Fruit fly (Drosophila melanogaster): ENCODE measurements around the gene Slbp.
A peak's percentile ranks its signal among the peaks of the same experiment; 100 is the strongest.

Gene Slbp

dm6 chr3R:29124128-29124527 is 28.9 kb downstream of the Slbp start (continued):
- peak; percentile 38 for TF ChIP-seq CG3407 (GFP tag; optimal IDR thresholded peaks at IDR 0.05)
- peak; percentile 72 for TF ChIP-seq sob (GFP tag; IDR thresholded peaks at IDR 0.05)
- TF ChIP-seq CG15601 (tag; optimal IDR thresholded peaks at IDR 0.05), result peak; percentile 19
- no peak for TF ChIP-seq Neu2 (GFP tag; optimal IDR thresholded peaks at IDR 0.05; ENCODE audit: borderline replicate concordance)
- peak; percentile 73 for TF ChIP-seq CG17328 (GFP tag; IDR thresholded peaks at IDR 0.05)
- TF ChIP-seq nmo (GFP tag; optimal IDR thresholded peaks at IDR 0.05), result peak; percentile 76
- TF ChIP-seq CG18262 (tag; optimal IDR thresholded peaks at IDR 0.05), result peak; percentile 63
- peak; percentile 49 for TF ChIP-seq bcd (GFP tag; optimal IDR thresholded peaks at IDR 0.05)
- TF ChIP-seq al (GFP tag; IDR thresholded peaks at IDR 0.05), result peak; percentile 68
- peak; percentile 50 for TF ChIP-seq Oli (tag; optimal IDR thresholded peaks at IDR 0.05)
- no peak for TF ChIP-seq inv (GFP tag; IDR thresholded peaks at IDR 0.05; ENCODE audit: partially characterized antibody)
- TF ChIP-seq sd (tag; optimal IDR thresholded peaks at IDR 0.05), result peak; percentile 87
- TF ChIP-seq CG4730 (GFP tag; IDR thresholded peaks at IDR 0.05), result peak; percentile 67
- peak; percentile 71 for TF ChIP-seq CG17361 (GFP tag; IDR thresholded peaks at IDR 0.05)
- TF ChIP-seq salm (tag; optimal IDR thresholded peaks at IDR 0.05), result peak; percentile 32
- TF ChIP-seq CG31224 (GFP tag; IDR thresholded peaks at IDR 0.05), result 0 out of 2 replicates have a peak, but pooled peaks have one; percentile 36
- peak; percentile 65 for TF ChIP-seq CG4424 (GFP tag; optimal IDR thresholded peaks at IDR 0.05)
- TF ChIP-seq CG14050 (GFP tag; IDR thresholded peaks at IDR 0.05), result peak; percentile 60
- 0 out of 3 replicates have a peak, but pooled peaks have one; percentile 52 for TF ChIP-seq CG6175 (GFP tag; IDR thresholded peaks at IDR 0.05)
- TF ChIP-seq ase (GFP tag; IDR thresholded peaks at IDR 0.05), result peak; percentile 37; the same call in 1 of the 3 replicates
- peak; percentile 2 for TF ChIP-seq CG10654 (GFP tag; optimal IDR thresholded peaks at IDR 0.05)
- TF ChIP-seq CG11504 (tag; optimal IDR thresholded peaks at IDR 0.05), result no peak
- TF ChIP-seq dmrt11E (tag; optimal IDR thresholded peaks at IDR 0.05), result peak; percentile 59
- peak; percentile 53 for TF ChIP-seq Abd-B (GFP tag; optimal IDR thresholded peaks at IDR 0.05)
- no peak for TF ChIP-seq D (optimal IDR thresholded peaks at IDR 0.05)
- TF ChIP-seq D (GFP tag; optimal IDR thresholded peaks at IDR 0.05), result peak; percentile 52
- TF ChIP-seq vvl (GFP tag; IDR thresholded peaks at IDR 0.05), result peak; percentile 88
- TF ChIP-seq CG31365 (tag; optimal IDR thresholded peaks at IDR 0.05), result peak; percentile 89
- no peak for TF ChIP-seq CG10565 (GFP tag; optimal IDR thresholded peaks at IDR 0.05)
- TF ChIP-seq scrt (GFP tag; optimal IDR thresholded peaks at IDR 0.05), result no peak
- TF ChIP-seq en (GFP tag; optimal IDR thresholded peaks at IDR 0.05), result peak; percentile 18
- TF ChIP-seq CG32767 (GFP tag; IDR thresholded peaks at IDR 0.05), result peak; percentile 56; the same call in 1 of the 2 replicates
- peak; percentile 71 for TF ChIP-seq lilli (GFP tag; optimal IDR thresholded peaks at IDR 0.05)
- no peak for TF ChIP-seq Adf1 (GFP tag; IDR thresholded peaks at IDR 0.05)
- TF ChIP-seq sima (GFP tag; optimal IDR thresholded peaks at IDR 0.05), result no peak
- no peak for TF ChIP-seq ham (GFP tag; IDR thresholded peaks at IDR 0.05)
- TF ChIP-seq CG2889 (GFP tag; IDR thresholded peaks at IDR 0.05), result peak; percentile 69; the same call in 1 of the 3 replicates
- peak; percentile 3 for TF ChIP-seq CG18619 (GFP tag; optimal IDR thresholded peaks at IDR 0.05)
- TF ChIP-seq CG15269 (tag; optimal IDR thresholded peaks at IDR 0.05), result peak; percentile 70
- TF ChIP-seq Gsc (GFP tag; IDR thresholded peaks at IDR 0.05), result peak; percentile 35; the same call in 1 of the 2 replicates
- TF ChIP-seq crc (GFP tag; optimal IDR thresholded peaks at IDR 0.05), result peak; percentile 3
- TF ChIP-seq CoRest (tag; optimal IDR thresholded peaks at IDR 0.05), result peak; percentile 64
- TF ChIP-seq sc (optimal IDR thresholded peaks at IDR 0.05), result no peak
- TF ChIP-seq sc (GFP tag; optimal IDR thresholded peaks at IDR 0.05), result peak; percentile 28
- peak; percentile 95 for TF ChIP-seq Med (GFP tag)
- peak; percentile 19 for TF ChIP-seq trem (tag; optimal IDR thresholded peaks at IDR 0.05)
- TF ChIP-seq p53 (GFP tag; optimal IDR thresholded peaks at IDR 0.05), result no peak
- TF ChIP-seq lbe (GFP tag; optimal IDR thresholded peaks at IDR 0.05), result peak; percentile 59
- peak; percentile 43 for TF ChIP-seq CG10209 (GFP tag; optimal IDR thresholded peaks at IDR 0.05)
- TF ChIP-seq Hr39 (optimal IDR thresholded peaks at IDR 0.05), result no peak
- peak; percentile 81 for TF ChIP-seq ci (GFP tag; IDR thresholded peaks at IDR 0.05)
- no peak for TF ChIP-seq amos (GFP tag; IDR thresholded peaks at IDR 0.05; ENCODE audit: partially characterized antibody)

Measured in whole organism, embryonic.